Fruit fly (Drosophila melanogaster) whole organism, embryonic: ENCODE measurements around the gene Gem2.

ENCODE experiments used
- ATbp ChIP-seq: fragments of 200-800 bp; sonication (Bioruptor generic); optimal IDR thresholded peaks from 2 replicates; lab custom pipeline; 2017; ENCODE audit warnings: missing biosample characterization, mild to moderate bottlenecking, missing genetic modification characterization, missing genetic modification reagents
- B-H2 ChIP-seq: fragments of 200-800 bp; sonication (Bioruptor generic); optimal IDR thresholded peaks from 2 replicates; lab custom pipeline; 2018; ENCODE audit warnings: missing biosample characterization, mild to moderate bottlenecking, missing genetic modification characterization
- CG10321 ChIP-seq: fragments of 200-800 bp; sonication (Bioruptor generic); IDR thresholded peaks from 2 replicates; pipeline ENCODE4 v1.3.6; 2022; ENCODE audit warnings: missing biosample characterization, missing genetic modification characterization
- CG10543 ChIP-seq: fragments of 200-800 bp; sonication (Bioruptor generic); optimal IDR thresholded peaks from 3 replicates; lab custom pipeline; 2017; ENCODE audit warnings: missing biosample characterization, mild to moderate bottlenecking, missing genetic modification characterization, moderate library complexity
- CG11504 ChIP-seq: fragments of 200-800 bp; sonication (Bioruptor generic); optimal IDR thresholded peaks from 3 replicates; lab custom pipeline; 2019; ENCODE audit warnings: missing biosample characterization, mild to moderate bottlenecking, missing genetic modification characterization, moderate library complexity
- CG12071 ChIP-seq: fragments of 200-800 bp; sonication (Bioruptor generic); optimal IDR thresholded peaks from 3 replicates; lab custom pipeline; 2018; ENCODE audit warnings: missing biosample characterization, mild to moderate bottlenecking, missing genetic modification characterization
- CG1233 ChIP-seq: fragments of 200-800 bp; sonication (Bioruptor generic); optimal IDR thresholded peaks from 4 replicates; lab custom pipeline; 2018; ENCODE audit warnings: missing biosample characterization, mild to moderate bottlenecking, missing genetic modification characterization
- CG13296 ChIP-seq: fragments of 200-800 bp; sonication (Bioruptor generic); optimal IDR thresholded peaks from 3 replicates; lab custom pipeline; 2018; ENCODE audit warnings: missing biosample characterization, mild to moderate bottlenecking, missing genetic modification characterization
- CG14441 ChIP-seq: fragments of 200-800 bp; sonication (Bioruptor generic); IDR thresholded peaks from 2 replicates; pipeline ENCODE4 v1.3.6; 2022; ENCODE audit warnings: missing biosample characterization, missing genetic modification characterization
- CG14965 ChIP-seq: fragments of 200-800 bp; sonication (Bioruptor generic); optimal IDR thresholded peaks from 2 replicates; lab custom pipeline; 2016; ENCODE audit warnings: missing biosample characterization, missing genetic modification characterization, borderline replicate concordance
- CG1603 ChIP-seq: fragments of 200-800 bp; sonication (Bioruptor generic); optimal IDR thresholded peaks from 2 replicates; lab custom pipeline; 2019; ENCODE audit warnings: missing biosample characterization, mild to moderate bottlenecking, missing genetic modification characterization, moderate library complexity
- CG17912 ChIP-seq: fragments of 200-800 bp; sonication (Bioruptor generic); optimal IDR thresholded peaks from 2 replicates; lab custom pipeline; 2018; ENCODE audit warnings: missing biosample characterization, mild to moderate bottlenecking, missing genetic modification characterization
- CG18476 ChIP-seq: fragments of 200-800 bp; sonication (Bioruptor generic); optimal IDR thresholded peaks from 2 replicates; lab custom pipeline; 2016; ENCODE audit warnings: missing biosample characterization, mild to moderate bottlenecking, missing genetic modification characterization
- CG32767 ChIP-seq: fragments of 200-800 bp; sonication (Bioruptor generic); IDR thresholded peaks from 2 replicates; pipeline ENCODE4 v1.3.6; 2022; ENCODE audit warnings: missing biosample characterization, missing genetic modification characterization
- CG3281 ChIP-seq: fragments of 200-800 bp; sonication (Bioruptor generic); optimal IDR thresholded peaks from 3 replicates; lab custom pipeline; 2017; ENCODE audit warnings: missing biosample characterization, mild to moderate bottlenecking, missing genetic modification characterization
- CG6654 ChIP-seq: fragments of 200-800 bp; sonication (Bioruptor generic); optimal IDR thresholded peaks from 2 replicates; lab custom pipeline; 2017; ENCODE audit warnings: missing biosample characterization, mild to moderate bottlenecking, missing genetic modification characterization
- CG7271 ChIP-seq: fragments of 200-800 bp; sonication (Bioruptor generic); optimal IDR thresholded peaks from 2 replicates; lab custom pipeline; 2018; ENCODE audit warnings: missing biosample characterization, mild to moderate bottlenecking, missing genetic modification characterization, moderate library complexity
- CG7963 ChIP-seq: fragments of 200-800 bp; sonication (Bioruptor generic); IDR thresholded peaks from 3 replicates; pipeline ENCODE4 v1.3.6; 2022; ENCODE audit warnings: missing biosample characterization, missing genetic modification characterization; ENCODE audit not compliant: partially characterized antibody
- CTCF ChIP-seq: fragments of 200-800 bp; sonication (Bioruptor generic); optimal IDR thresholded peaks from 2 replicates; lab custom pipeline; 2017; ENCODE audit warnings: missing biosample characterization, mild to moderate bottlenecking, missing genetic modification characterization, moderate library complexity
- D ChIP-seq, 2 experiments: fragments of 200-800 bp in 1 of 2; fragments of >200 bp in 1 of 2; sonication (Bioruptor generic) in 1 of 2; optimal IDR thresholded peaks; 2 replicates in 1 of 2; 3 replicates in 1 of 2; lab custom pipeline; 2017; ENCODE audit warnings: mild to moderate bottlenecking in 1 of 2, missing biosample characterization in 1 of 2, missing genetic modification characterization in 1 of 2, missing genetic modification reagents in 1 of 2
- E2f2 ChIP-seq: fragments of 200-800 bp; sonication (Bioruptor generic); IDR thresholded peaks from 2 replicates; pipeline ENCODE4 v1.3.6; 2022; ENCODE audit warnings: missing biosample characterization, missing genetic modification characterization
- Gsc ChIP-seq: fragments of 200-800 bp; sonication (Bioruptor generic); IDR thresholded peaks from 2 replicates; pipeline ENCODE4 v1.3.6; 2022; ENCODE audit warnings: missing biosample characterization, missing genetic modification characterization
- HHEX ChIP-seq: fragments of 200-800 bp; sonication (Bioruptor generic); optimal IDR thresholded peaks from 3 replicates; lab custom pipeline; 2017; ENCODE audit warnings: missing biosample characterization, mild to moderate bottlenecking, missing genetic modification characterization, missing genetic modification reagents
- HLH3B ChIP-seq: fragments of 200-800 bp; sonication (Bioruptor generic); IDR thresholded peaks from 2 replicates; pipeline ENCODE4 v1.3.6; 2022; ENCODE audit warnings: missing biosample characterization, missing genetic modification characterization
- MTF-1 ChIP-seq: fragments of 200-800 bp; sonication (Bioruptor generic); optimal IDR thresholded peaks from 2 replicates; lab custom pipeline; 2018; ENCODE audit warnings: missing biosample characterization, mild to moderate bottlenecking, missing genetic modification characterization, borderline replicate concordance
- NFAT ChIP-seq: fragments of 200-800 bp; sonication (Bioruptor generic); IDR thresholded peaks from 2 replicates; pipeline ENCODE4 v1.3.6; 2022; ENCODE audit warnings: missing biosample characterization, missing genetic modification characterization
- NfI ChIP-seq: fragments of 200-800 bp; sonication (Bioruptor generic); optimal IDR thresholded peaks from 3 replicates; lab custom pipeline; 2018; ENCODE audit warnings: missing biosample characterization, mild to moderate bottlenecking, missing genetic modification characterization, moderate library complexity
- Ptx1 ChIP-seq: fragments of 200-800 bp; sonication (Bioruptor generic); IDR thresholded peaks from 2 replicates; pipeline ENCODE4 v1.3.6; 2022; ENCODE audit warnings: missing biosample characterization, missing genetic modification characterization
- Rx ChIP-seq: fragments of 200-800 bp; sonication (Bioruptor generic); IDR thresholded peaks from 2 replicates; pipeline ENCODE4 v1.3.6; 2022; ENCODE audit warnings: missing biosample characterization, missing genetic modification characterization
- bcd ChIP-seq: fragments of 200-800 bp; sonication (Bioruptor generic); optimal IDR thresholded peaks from 2 replicates; lab custom pipeline; 2017; ENCODE audit warnings: missing biosample characterization, mild to moderate bottlenecking, missing genetic modification characterization
- caup ChIP-seq: fragments of 200-800 bp; sonication (Bioruptor generic); optimal IDR thresholded peaks from 3 replicates; lab custom pipeline; 2017; ENCODE audit warnings: missing biosample characterization, mild to moderate bottlenecking, missing genetic modification characterization, moderate library complexity; ENCODE audit not compliant: severe bottlenecking
- crol ChIP-seq: fragments of 200-800 bp; sonication (Bioruptor generic); IDR thresholded peaks from 2 replicates; pipeline ENCODE4 v1.3.6; 2022; ENCODE audit warnings: missing biosample characterization, missing genetic modification characterization
- en ChIP-seq: fragments of 200-800 bp; sonication (Bioruptor generic); optimal IDR thresholded peaks from 2 replicates; lab custom pipeline; 2016; ENCODE audit warnings: missing biosample characterization, missing genetic modification characterization
- eve ChIP-seq, 2 experiments: fragments of >200 bp; optimal IDR thresholded peaks; 2 replicates each; lab custom pipeline; 2017; ENCODE audit warnings: missing biosample characterization in 2 of 2, missing genetic modification characterization in 2 of 2
- fd64A ChIP-seq: fragments of 200-800 bp; sonication (Bioruptor generic); optimal IDR thresholded peaks from 3 replicates; lab custom pipeline; 2018; ENCODE audit warnings: missing biosample characterization, mild to moderate bottlenecking, missing genetic modification characterization
- gt ChIP-seq: fragments of 200-800 bp; sonication (Bioruptor generic); IDR thresholded peaks from 2 replicates; pipeline ENCODE4 v1.3.6; 2022; ENCODE audit warnings: missing biosample characterization, missing genetic modification characterization
- hkb ChIP-seq, 2 experiments: fragments of 200-800 bp in 1 of 2; fragments of >200 bp in 1 of 2; sonication (Bioruptor generic) in 1 of 2; IDR thresholded peaks in 1 of 2; optimal IDR thresholded peaks in 1 of 2; 2 replicates each; pipeline versions ENCODE4 v1.3.6 to Lab custom; 2017 to 2022; ENCODE audit warnings: missing biosample characterization in 1 of 2, missing genetic modification characterization in 1 of 2
- mirr ChIP-seq: fragments of 200-800 bp; sonication (Bioruptor generic); optimal IDR thresholded peaks from 3 replicates; lab custom pipeline; 2018; ENCODE audit warnings: missing biosample characterization, mild to moderate bottlenecking, missing genetic modification characterization
- pan ChIP-seq, 4 experiments: fragments of >200 bp in 3 of 4; fragments of 200-800 bp in 1 of 4; sonication (Bioruptor generic) in 1 of 4; optimal IDR thresholded peaks in 3 of 4; IDR thresholded peaks in 1 of 4; 2 replicates each; pipeline versions ENCODE4 v1.3.6 to Lab custom; 2017 to 2022; ENCODE audit warnings: missing biosample characterization in 2 of 4, missing genetic modification characterization in 2 of 4, mixed read lengths in 1 of 4
- run ChIP-seq: fragments of 200-800 bp; sonication (Bioruptor generic); optimal IDR thresholded peaks from 3 replicates; lab custom pipeline; 2018; ENCODE audit warnings: missing biosample characterization, mild to moderate bottlenecking, missing genetic modification characterization
- scrt ChIP-seq: fragments of 200-800 bp; sonication (Bioruptor generic); optimal IDR thresholded peaks from 2 replicates; lab custom pipeline; 2018; ENCODE audit warnings: missing biosample characterization, mild to moderate bottlenecking, missing genetic modification characterization, moderate library complexity
- seq ChIP-seq: fragments of 200-800 bp; sonication (Bioruptor generic); IDR thresholded peaks from 2 replicates; pipeline ENCODE4 v1.3.6; 2022; ENCODE audit warnings: missing biosample characterization, missing genetic modification characterization
- sna ChIP-seq: fragments of 200-800 bp; sonication (Bioruptor generic); IDR thresholded peaks from 2 replicates; pipeline ENCODE4 v1.3.6; 2022; ENCODE audit warnings: missing biosample characterization, missing genetic modification characterization; ENCODE audit not compliant: partially characterized antibody
- wor ChIP-seq: fragments of 200-800 bp; sonication (Bioruptor generic); IDR thresholded peaks from 2 replicates; pipeline ENCODE4 v1.3.6; 2022; ENCODE audit warnings: missing biosample characterization, missing genetic modification characterization
- yki ChIP-seq: fragments of >200 bp; optimal IDR thresholded peaks from 3 replicates; lab custom pipeline; 2018
- zfh1 ChIP-seq: fragments of 200-800 bp; sonication (Bioruptor generic); IDR thresholded peaks from 3 replicates; pipeline ENCODE4 v1.3.6; 2022; ENCODE audit warnings: missing biosample characterization, missing genetic modification characterization

Gene Gem2

dm6 chr3L:19132586-19132985 is 32.4 kb upstream of the Gem2 start (continued):
- TF ChIP-seq scrt (peak; percentile 68), NFAT (no peak), CG7271 (tag; lab: Kevin White, UChicago) (peak; percentile 40), hkb (optimal IDR thresholded peaks at IDR 0.05; lab: Kevin White, UChicago) (no peak), hkb (GFP tag; IDR thresholded peaks at IDR 0.05; lab: Robert Waterston, UW) (peak; percentile 26; the same call in 1 of the 2 replicates), CG13296 (GFP tag; lab: Kevin White, UChicago) (peak; percentile 59), CG12071 (peak; percentile 55), pan (optimal IDR thresholded peaks at IDR 0.05; lab: Kevin White, UChicago) (no peak), pan (GFP tag; optimal IDR thresholded peaks at IDR 0.05 in 1 of 2, IDR thresholded peaks at IDR 0.05 in 1 of 2) (peak in 1 of 2 experiments; percentile 33), CTCF (GFP tag; lab: Kevin White, UChicago) (peak; percentile 87), CG11504 (tag; lab: Kevin White, UChicago) (peak; percentile 20), CG17912 (GFP tag; lab: Kevin White, UChicago) (peak; percentile 5), MTF-1 (GFP tag; lab: Kevin White, UChicago) (peak; percentile 52), CG6654 (GFP tag; lab: Kevin White, UChicago) (no peak), NfI (GFP tag; lab: Kevin White, UChicago) (peak; percentile 59), Ptx1 (GFP tag; lab: Robert Waterston, UW) (0 out of 2 replicates have a peak, but pooled peaks have one; percentile 9), fd64A (GFP tag; lab: Kevin White, UChicago) (no peak), CG32767 (GFP tag; lab: Robert Waterston, UW) (no peak), sna (no peak), CG10321 (GFP tag; lab: Robert Waterston, UW) (no peak), B-H2 (GFP tag; lab: Kevin White, UChicago) (no peak), CG10543 (GFP tag; lab: Kevin White, UChicago) (peak; percentile 45), Rx (GFP tag; lab: Robert Waterston, UW) (peak; percentile 43; the same call in 1 of the 2 replicates), CG1233 (GFP tag; lab: Kevin White, UChicago) (peak; percentile 65), CG3281 (GFP tag; lab: Kevin White, UChicago) (peak; percentile 49), crol (peak; percentile 17; the same call in 1 of the 2 replicates), HHEX (GFP tag; lab: Kevin White, UChicago) (peak; percentile 42), ATbp (GFP tag; lab: Kevin White, UChicago) (peak; percentile 58), zfh1 (GFP tag; lab: Robert Waterston, UW) (0 out of 3 replicates have a peak, but pooled peaks have one; percentile 41), HLH3B (GFP tag; lab: Robert Waterston, UW) (peak; percentile 26; the same call in 1 of the 2 replicates), eve (GFP tag; optimal IDR thresholded peaks at IDR 0.05; lab: Kevin White, UChicago) (no peak), CG14441 (GFP tag; lab: Robert Waterston, UW) (peak; percentile 32; the same call in 1 of the 2 replicates), D (optimal IDR thresholded peaks at IDR 0.05; lab: Kevin White, UChicago) (no peak), D (GFP tag; optimal IDR thresholded peaks at IDR 0.05; lab: Kevin White, UChicago) (peak; percentile 25), seq (0 out of 2 replicates have a peak, but pooled peaks have one; percentile 32), yki (lab: Kevin White, UChicago) (no peak), wor (no peak), Gsc (no peak), en (GFP tag; lab: Kevin White, UChicago) (no peak), CG18476 (no peak), caup (GFP tag; lab: Kevin White, UChicago) (peak; percentile 65), E2f2 (GFP tag; lab: Robert Waterston, UW) (0 out of 2 replicates have a peak, but pooled peaks have one; percentile 12), mirr (GFP tag; lab: Kevin White, UChicago) (peak; percentile 70), CG14965 (GFP tag; lab: Kevin White, UChicago) (peak; percentile 93), CG7963 (GFP tag; lab: Robert Waterston, UW) (no peak), gt (no peak), run (tag; lab: Kevin White, UChicago) (no peak), CG1603 (tag; lab: Kevin White, UChicago) (peak; percentile 29), bcd (GFP tag; lab: Kevin White, UChicago) (peak; percentile 44)
